Fruit fly (Drosophila melanogaster) whole organism: ENCODE results near the gene tinc.

ENCODE experiments used
- CG8478 ChIP-seq: fragments of >200 bp; optimal IDR thresholded peaks from 2 replicates; lab custom pipeline; 2018; ENCODE audit warnings: inconsistent platforms
- Dll ChIP-seq: fragments of >200 bp; optimal IDR thresholded peaks from 2 replicates; lab custom pipeline; 2017
- pan ChIP-seq: fragments of >200 bp; optimal IDR thresholded peaks from 2 replicates; lab custom pipeline; 2017
- psq ChIP-seq: fragments of >200 bp; optimal IDR thresholded peaks from 2 replicates; lab custom pipeline; 2017
- usp ChIP-seq: fragments of >200 bp; optimal IDR thresholded peaks from 2 replicates; lab custom pipeline; 2017; ENCODE audit warnings: missing biosample characterization, missing genetic modification characterization, mixed read lengths

dm6 chr3R:17881074-17881473 lies 69.7 kb downstream of the tinc start:
- TF ChIP-seq usp (GFP tag; lab: Kevin White, UChicago) (no peak), psq (no peak), CG8478 (no peak), Dll (lab: Kevin White, UChicago) (no peak), pan (lab: Kevin White, UChicago) (no peak)
